Worm (Caenorhabditis elegans) whole organism, L1 larva: ENCODE data around the gene R11G1.7.

Source experiments
- C04F5.9 ChIP-seq: sonication (generic microtip); optimal IDR thresholded peaks from 2 replicates; lab custom pipeline; 2016; ENCODE audit warnings: missing genetic modification characterization, missing compliant biosample characterization
- aly-2 ChIP-seq: fragments of 150-350 bp; optimal IDR thresholded peaks from 2 replicates; lab custom pipeline; 2014; ENCODE audit warnings: missing biosample characterization, missing genetic modification characterization
- blmp-1 ChIP-seq: fragments of 150-350 bp; optimal IDR thresholded peaks from 2 replicates; lab custom pipeline; 2014; ENCODE audit warnings: missing biosample characterization, missing genetic modification characterization
- ceh-63 ChIP-seq: fragments of 200-800 bp; sonication (Bioruptor generic); optimal IDR thresholded peaks from 2 replicates; lab custom pipeline; 2018; ENCODE audit warnings: mild to moderate bottlenecking, missing genetic modification characterization, missing compliant biosample characterization
- ceh-8 ChIP-seq: fragments of 200-800 bp; sonication (Bioruptor generic); optimal IDR thresholded peaks from 2 replicates; lab custom pipeline; 2018; ENCODE audit warnings: mild to moderate bottlenecking, missing genetic modification characterization, moderate library complexity, missing compliant biosample characterization
- ceh-82 ChIP-seq, 3 experiments: fragments of 150-350 bp in 1 of 3; sonication (generic microtip) in 2 of 3; optimal IDR thresholded peaks; 2 replicates each; lab custom pipeline; 2014 to 2017; ENCODE audit warnings: missing biosample characterization in 3 of 3, missing genetic modification characterization in 3 of 3
- dpl-1 ChIP-seq, 3 experiments: fragments of 150-350 bp in 2 of 3; sonication (generic microtip) in 1 of 3; optimal IDR thresholded peaks; 2 replicates each; lab custom pipeline; 2014 to 2017; ENCODE audit warnings: missing biosample characterization in 3 of 3, missing genetic modification characterization in 3 of 3, missing genetic modification reagents in 3 of 3
- egl-13 ChIP-seq: sonication (generic microtip); optimal IDR thresholded peaks from 2 replicates; lab custom pipeline; 2016; ENCODE audit warnings: missing genotype, missing genetic modification reagents, missing genetic modification characterization, missing compliant biosample characterization
- elt-2 ChIP-seq: sonication (generic microtip); optimal IDR thresholded peaks from 2 replicates; lab custom pipeline; 2016; ENCODE audit warnings: missing genetic modification characterization, mild to moderate bottlenecking, inconsistent platforms, missing compliant biosample characterization, missing genetic modification reagents
- elt-3 ChIP-seq, 6 experiments: fragments of 150-350 bp in 1 of 6; sonication (generic microtip); optimal IDR thresholded peaks; 2 replicates each; lab custom pipeline; 2017 to 2018; ENCODE audit warnings: missing biosample characterization in 6 of 6, missing genetic modification characterization in 6 of 6, inconsistent platforms in 1 of 6
- ets-5 ChIP-seq: fragments of 200-800 bp; sonication (Bioruptor generic); IDR thresholded peaks from 2 replicates; pipeline ENCODE4 v1.3.6; 2022; ENCODE audit warnings: missing genetic modification characterization, missing compliant biosample characterization
- fkh-10 ChIP-seq: sonication (generic microtip); optimal IDR thresholded peaks from 2 replicates; lab custom pipeline; 2017; ENCODE audit warnings: missing biosample characterization, missing genetic modification reagents, missing genetic modification characterization
- fkh-4 ChIP-seq: sonication (generic microtip); optimal IDR thresholded peaks from 2 replicates; lab custom pipeline; 2016; ENCODE audit warnings: missing compliant biosample characterization, missing genetic modification characterization, borderline replicate concordance
- fkh-8 ChIP-seq: sonication (generic microtip); optimal IDR thresholded peaks from 2 replicates; lab custom pipeline; 2016; ENCODE audit warnings: mild to moderate bottlenecking, missing genetic modification characterization, missing compliant biosample characterization
- jun-1 ChIP-seq: fragments of 150-350 bp; optimal IDR thresholded peaks from 2 replicates; lab custom pipeline; 2014; ENCODE audit warnings: missing biosample characterization, missing genetic modification reagents, missing genetic modification characterization
- lin-14 ChIP-seq: fragments of 200-800 bp; sonication (Bioruptor generic); optimal IDR thresholded peaks from 2 replicates; lab custom pipeline; 2018; ENCODE audit warnings: mild to moderate bottlenecking, missing genetic modification characterization, moderate library complexity, missing compliant biosample characterization
- lin-15B ChIP-seq: fragments of 150-350 bp; sonication (generic microtip); optimal IDR thresholded peaks from 3 replicates; lab custom pipeline; 2014; ENCODE audit warnings: missing biosample characterization, missing genetic modification characterization
- lin-35 ChIP-seq, 2 experiments: fragments of 150-350 bp; optimal IDR thresholded peaks; 2 replicates each; lab custom pipeline; 2014; ENCODE audit warnings: missing biosample characterization in 2 of 2, missing genetic modification characterization in 2 of 2, missing genetic modification reagents in 2 of 2
- lin-39 ChIP-seq: fragments of 150-350 bp; optimal IDR thresholded peaks from 2 replicates; lab custom pipeline; 2014; ENCODE audit warnings: missing biosample characterization, missing genetic modification reagents, missing genetic modification characterization
- lsy-2 ChIP-seq, 2 experiments: fragments of 150-350 bp; optimal IDR thresholded peaks; 2 replicates each; lab custom pipeline; 2014; ENCODE audit warnings: missing biosample characterization in 2 of 2, missing genetic modification characterization in 2 of 2
- mab-9 ChIP-seq: fragments of 200-800 bp; sonication (Bioruptor generic); IDR thresholded peaks from 2 replicates; pipeline ENCODE4 v1.3.6; 2022; ENCODE audit warnings: missing genetic modification reagents, missing genetic modification characterization, missing compliant biosample characterization
- mdl-1 ChIP-seq, 2 experiments: fragments of 150-350 bp; optimal IDR thresholded peaks; 2 replicates each; lab custom pipeline; 2014 to 2017; ENCODE audit warnings: missing biosample characterization in 2 of 2, missing genetic modification characterization in 2 of 2, inconsistent platforms in 1 of 2
- mep-1 ChIP-seq: fragments of 150-350 bp; optimal IDR thresholded peaks from 2 replicates; lab custom pipeline; 2014; ENCODE audit warnings: missing biosample characterization, missing genetic modification characterization
- nhr-19 ChIP-seq: fragments of 200-800 bp; sonication (Bioruptor generic); conservative IDR thresholded peaks from 2 replicates; pipeline ENCODE4 v1.3.6; 2022; ENCODE audit warnings: missing genetic modification characterization, missing compliant biosample characterization
- nhr-20 ChIP-seq: sonication (generic microtip); optimal IDR thresholded peaks from 2 replicates; lab custom pipeline; 2016; ENCODE audit warnings: mild to moderate bottlenecking, missing genetic modification characterization, missing compliant biosample characterization
- nhr-28 ChIP-seq: fragments of 150-350 bp; optimal IDR thresholded peaks from 2 replicates; lab custom pipeline; 2014; ENCODE audit warnings: missing biosample characterization, missing genetic modification characterization
- nhr-47 ChIP-seq: sonication (generic microtip); optimal IDR thresholded peaks from 2 replicates; lab custom pipeline; 2016; ENCODE audit warnings: mild to moderate bottlenecking, missing genetic modification characterization, moderate library complexity, missing compliant biosample characterization
- nhr-71 ChIP-seq: sonication (generic microtip); optimal IDR thresholded peaks from 2 replicates; lab custom pipeline; 2016; ENCODE audit warnings: mild to moderate bottlenecking, missing genetic modification characterization, moderate library complexity, missing compliant biosample characterization
- nhr-76 ChIP-seq: sonication (generic microtip); optimal IDR thresholded peaks from 2 replicates; lab custom pipeline; 2017; ENCODE audit warnings: missing biosample characterization, missing genetic modification characterization
- rnt-1 ChIP-seq: sonication (generic microtip); optimal IDR thresholded peaks from 2 replicates; lab custom pipeline; 2016; ENCODE audit warnings: mild to moderate bottlenecking, missing genetic modification characterization, moderate library complexity, missing compliant biosample characterization
- skn-1 ChIP-seq: fragments of 150-350 bp; optimal IDR thresholded peaks from 2 replicates; lab custom pipeline; 2014; ENCODE audit warnings: missing biosample characterization, missing genetic modification characterization
- snu-23 ChIP-seq: sonication (generic microtip); optimal IDR thresholded peaks from 2 replicates; lab custom pipeline; 2016; ENCODE audit warnings: missing genetic modification characterization, missing compliant biosample characterization
- swsn-7 ChIP-seq: sonication (generic microtip); optimal IDR thresholded peaks from 2 replicates; lab custom pipeline; 2016; ENCODE audit warnings: missing genetic modification characterization, missing compliant biosample characterization
- tbx-2 ChIP-seq: sonication (generic microtip); optimal IDR thresholded peaks from 2 replicates; lab custom pipeline; 2016; ENCODE audit warnings: missing genetic modification characterization, missing compliant biosample characterization
- unc-86 ChIP-seq: sonication (generic microtip); optimal IDR thresholded peaks from 2 replicates; lab custom pipeline; 2016; ENCODE audit warnings: missing genetic modification characterization, missing compliant biosample characterization
- vab-15 ChIP-seq: sonication (generic microtip); optimal IDR thresholded peaks from 2 replicates; lab custom pipeline; 2017; ENCODE audit warnings: missing genotype, mild to moderate bottlenecking, missing genetic modification characterization, missing compliant biosample characterization
- xbp-1 ChIP-seq: sonication (generic microtip); optimal IDR thresholded peaks from 2 replicates; lab custom pipeline; 2016; ENCODE audit warnings: missing genetic modification characterization, missing compliant biosample characterization
- ztf-11 ChIP-seq, 2 experiments: sonication (generic microtip); optimal IDR thresholded peaks; 2 replicates each; lab custom pipeline; 2016 to 2017; ENCODE audit warnings: missing genetic modification characterization in 2 of 2, missing biosample characterization in 1 of 2, missing compliant biosample characterization in 1 of 2

The R11G1.7 gene

ce11 chrX:3693138-3693537, 37.1 kb downstream of the R11G1.7 start, which contains the start of gene C02F12.8:
TSS of gene C02F12.8 (minus strand) at chrX:3693238.
- TF ChIP-seq C04F5.9 = no peak
- no peak for TF ChIP-seq lin-15B (tag; lab: Kevin White, UChicago)
- TF ChIP-seq elt-2 (tag; lab: Kevin White, UChicago) = no peak
- TF ChIP-seq ets-5 (GFP tag; lab: Robert Waterston, UW) = no peak
- no peak for TF ChIP-seq egl-13 (tag; lab: Kevin White, UChicago)
- TF ChIP-seq, all 84 proteins: peak for 0

ce11 chrX:3694172-3694571, 38.1 kb downstream of the R11G1.7 start:
- peak in 1 of 3 experiments; percentile 29 for TF ChIP-seq dpl-1 (GFP tag; optimal IDR thresholded peaks at IDR 0.05; lab: Kevin White, UChicago)
- peak; percentile 67 for TF ChIP-seq nhr-71 (tag; lab: Kevin White, UChicago)
- TF ChIP-seq nhr-19 (GFP tag; lab: Robert Waterston, UW) = peak; percentile 39; the same call in 1 of the 2 replicates
- no peak for TF ChIP-seq lin-39 (tag; lab: Kevin White, UChicago)
- peak; percentile 40 for TF ChIP-seq blmp-1
- TF ChIP-seq ztf-11 (tag; optimal IDR thresholded peaks at IDR 0.05; lab: Kevin White, UChicago) = peak in 1 of 2 experiments; percentile 29
- TF ChIP-seq lin-14 (GFP tag; lab: Kevin White, UChicago) = peak; percentile 81
- no peak for TF ChIP-seq nhr-28 (tag; lab: Kevin White, UChicago)
- TF ChIP-seq mep-1 (tag; lab: Kevin White, UChicago) = peak; percentile 7
- peak; percentile 20 for TF ChIP-seq skn-1 (tag; lab: Kevin White, UChicago)
- no peak for TF ChIP-seq fkh-4
- peak; percentile 35 for TF ChIP-seq fkh-10 (GFP tag; lab: Kevin White, UChicago)
- peak; percentile 9 for TF ChIP-seq ceh-8
- TF ChIP-seq nhr-47 (tag; lab: Kevin White, UChicago) = peak; percentile 32
- TF ChIP-seq nhr-20 (tag; lab: Kevin White, UChicago) = peak; percentile 5
- peak in 1 of 2 experiments; percentile 37 for TF ChIP-seq lsy-2 (tag; optimal IDR thresholded peaks at IDR 0.05; lab: Kevin White, UChicago)
- TF ChIP-seq snu-23 (GFP tag; lab: Kevin White, UChicago) = peak; percentile 64
- peak; percentile 7 for TF ChIP-seq unc-86
- peak; percentile 17 to 42 for TF ChIP-seq lin-35 (GFP tag; optimal IDR thresholded peaks at IDR 0.05; lab: Kevin White, UChicago)
- peak in 2 of 3 experiments; percentile 1 to 49 for TF ChIP-seq ceh-82 (tag; optimal IDR thresholded peaks at IDR 0.05; lab: Kevin White, UChicago)
- TF ChIP-seq aly-2 (tag; lab: Kevin White, UChicago) = no peak
- TF ChIP-seq tbx-2 (tag; lab: Kevin White, UChicago) = peak; percentile 23
- no peak for TF ChIP-seq mab-9 (GFP tag; lab: Robert Waterston, UW)
- peak in 1 of 2 experiments; percentile 66 for TF ChIP-seq mdl-1 (tag; optimal IDR thresholded peaks at IDR 0.05; lab: Kevin White, UChicago)
- TF ChIP-seq jun-1 (tag; lab: Kevin White, UChicago) = no peak
- no peak for TF ChIP-seq C04F5.9
- TF ChIP-seq elt-3 (tag; optimal IDR thresholded peaks at IDR 0.05; lab: Kevin White, UChicago) = no peak
- TF ChIP-seq ceh-63 (GFP tag; lab: Kevin White, UChicago) = peak; percentile 90
- peak; percentile 48 for TF ChIP-seq swsn-7
- peak; percentile 50 for TF ChIP-seq fkh-8 (tag; lab: Kevin White, UChicago)
- TF ChIP-seq xbp-1 (tag; lab: Kevin White, UChicago) = peak; percentile 34
- peak; percentile 24 for TF ChIP-seq rnt-1 (tag; lab: Kevin White, UChicago)

- TF ChIP-seq aly-2 (tag; lab: Kevin White, UChicago) (no peak), nhr-76 (tag; lab: Kevin White, UChicago) (no peak), vab-15 (tag; lab: Kevin White, UChicago) (no peak), blmp-1 (peak; percentile 67)
Observed at ce11 chrX:3695826-3696225, 39.8 kb downstream of the R11G1.7 start.
